Fruit fly (Drosophila melanogaster) whole organism, adult: ENCODE data around the gene Fnta.

Source experiments
- CG11617 ChIP-seq: fragments of 200-800 bp; sonication (Bioruptor generic); optimal IDR thresholded peaks from 2 replicates; lab custom pipeline; 2017; ENCODE audit warnings: mild to moderate bottlenecking, missing biosample characterization, missing genetic modification reagents, missing genetic modification characterization
- CG12768 ChIP-seq: fragments of 200-800 bp; sonication (Bioruptor generic); optimal IDR thresholded peaks from 2 replicates; lab custom pipeline; 2017; ENCODE audit warnings: missing biosample characterization, missing genetic modification characterization, mild to moderate bottlenecking, moderate library complexity, missing genetic modification reagents
- CG14711 ChIP-seq: fragments of 200-800 bp; sonication (Bioruptor generic); optimal IDR thresholded peaks from 2 replicates; lab custom pipeline; 2018; ENCODE audit warnings: missing biosample characterization, mild to moderate bottlenecking, missing genetic modification characterization, moderate library complexity
- CG1620 ChIP-seq: fragments of 200-800 bp; sonication (Bioruptor generic); optimal IDR thresholded peaks from 2 replicates; lab custom pipeline; 2016; ENCODE audit warnings: missing biosample characterization, missing genetic modification characterization
- CG33017 ChIP-seq: fragments of 200-800 bp; sonication (Bioruptor generic); optimal IDR thresholded peaks from 2 replicates; lab custom pipeline; 2018; ENCODE audit warnings: missing biosample characterization, mild to moderate bottlenecking, missing genetic modification characterization, moderate library complexity
- CG5204 ChIP-seq: fragments of 200-800 bp; sonication (Bioruptor generic); optimal IDR thresholded peaks from 2 replicates; lab custom pipeline; 2016; ENCODE audit warnings: missing biosample characterization, missing genetic modification characterization
- CG7045 ChIP-seq: fragments of 200-800 bp; sonication (Bioruptor generic); optimal IDR thresholded peaks from 2 replicates; lab custom pipeline; 2017; ENCODE audit warnings: missing biosample characterization, mild to moderate bottlenecking, missing genetic modification characterization
- CG7101 ChIP-seq: fragments of 200-800 bp; sonication (Bioruptor generic); optimal IDR thresholded peaks from 2 replicates; lab custom pipeline; 2018; ENCODE audit warnings: missing biosample characterization, mild to moderate bottlenecking, missing genetic modification characterization, moderate library complexity
- Clk ChIP-seq: fragments of 200-800 bp; sonication (Bioruptor generic); optimal IDR thresholded peaks from 2 replicates; lab custom pipeline; 2017; ENCODE audit warnings: missing biosample characterization, missing genetic modification characterization
- Crg-1 ChIP-seq: fragments of 200-800 bp; sonication (Bioruptor generic); optimal IDR thresholded peaks from 2 replicates; lab custom pipeline; 2016; ENCODE audit warnings: missing biosample characterization, missing genetic modification characterization
- Hr96 ChIP-seq: fragments of 200-800 bp; sonication (Bioruptor generic); optimal IDR thresholded peaks from 2 replicates; lab custom pipeline; 2016; ENCODE audit warnings: missing biosample characterization, missing genetic modification characterization
- Mnt ChIP-seq: fragments of 200-800 bp; sonication (Bioruptor generic); optimal IDR thresholded peaks from 2 replicates; lab custom pipeline; 2016; ENCODE audit warnings: missing biosample characterization, mild to moderate bottlenecking, missing genetic modification characterization
- bab1 ChIP-seq: fragments of 200-800 bp; sonication (Bioruptor generic); optimal IDR thresholded peaks from 3 replicates; lab custom pipeline; 2019; ENCODE audit warnings: missing biosample characterization, mild to moderate bottlenecking, missing genetic modification characterization, moderate library complexity
- cic ChIP-seq: fragments of 200-800 bp; sonication (Bioruptor generic); optimal IDR thresholded peaks from 2 replicates; lab custom pipeline; 2017; ENCODE audit warnings: missing biosample characterization, mild to moderate bottlenecking, missing genetic modification characterization, moderate library complexity
- cnc ChIP-seq, 2 experiments: fragments of >200 bp; optimal IDR thresholded peaks; 2 replicates each; lab custom pipeline; 2017
- kay ChIP-seq: fragments of 200-800 bp; sonication (Bioruptor generic); peaks from one replicate; lab custom pipeline; 2016; ENCODE audit warnings: missing biosample characterization, missing genetic modification characterization, borderline replicate concordance
- ovo ChIP-seq: fragments of 200-800 bp; sonication (Bioruptor generic); optimal IDR thresholded peaks from 2 replicates; lab custom pipeline; 2016; ENCODE audit warnings: missing biosample characterization, missing genetic modification characterization
- pad ChIP-seq: fragments of 200-800 bp; sonication (Bioruptor generic); optimal IDR thresholded peaks from 3 replicates; lab custom pipeline; 2017; ENCODE audit warnings: missing biosample characterization, missing genetic modification characterization, mild to moderate bottlenecking, moderate library complexity, missing genetic modification reagents
- tj ChIP-seq: fragments of 200-800 bp; sonication (Bioruptor generic); optimal IDR thresholded peaks from 3 replicates; lab custom pipeline; 2017; ENCODE audit warnings: missing biosample characterization, mild to moderate bottlenecking, missing genetic modification characterization, moderate library complexity
- toe ChIP-seq: fragments of 200-800 bp; sonication (Bioruptor generic); optimal IDR thresholded peaks from 2 replicates; lab custom pipeline; 2016; ENCODE audit warnings: missing biosample characterization, missing genetic modification characterization

The Fnta gene

dm6 chr2L:4830490-4830889 is at the start of gene Fnta:
Gene Fnta (minus strand): TSS chr2L:4830693.
- TF ChIP-seq kay (GFP tag; lab: Kevin White, UChicago) = peak; percentile 84
- TF ChIP-seq ovo (GFP tag; lab: Kevin White, UChicago) = no peak
- peak; percentile 19 for TF ChIP-seq bab1 (GFP tag; lab: Kevin White, UChicago)

dm6 chr2L:4868383-4868782 is 37.9 kb upstream of the Fnta start:
- no peak for TF ChIP-seq CG12768 (GFP tag; lab: Kevin White, UChicago)

dm6 chr2L:4865400-4865799 is 34.9 kb upstream of the Fnta start:
- TF ChIP-seq tj (GFP tag; lab: Kevin White, UChicago) (no peak), toe (GFP tag; lab: Kevin White, UChicago) (no peak), bab1 (GFP tag; lab: Kevin White, UChicago) (no peak), CG12768 (GFP tag; lab: Kevin White, UChicago) (no peak), Hr96 (GFP tag; lab: Kevin White, UChicago) (no peak), CG14711 (tag; lab: Kevin White, UChicago) (no peak), cic (no peak), CG33017 (tag; lab: Kevin White, UChicago) (no peak), CG5204 (no peak), CG7045 (GFP tag; lab: Kevin White, UChicago) (no peak), Clk (GFP tag; lab: Kevin White, UChicago) (no peak), cnc (optimal IDR thresholded peaks at IDR 0.05; lab: Kevin White, UChicago) (no peak), Mnt (no peak), pad (GFP tag; lab: Kevin White, UChicago) (no peak), Crg-1 (GFP tag; lab: Kevin White, UChicago) (no peak)

dm6 chr2L:4861503-4861902 is 31.0 kb upstream of the Fnta start:
- no peak for TF ChIP-seq pad (GFP tag; lab: Kevin White, UChicago)
- TF ChIP-seq Hr96 (GFP tag; lab: Kevin White, UChicago) = no peak
- TF ChIP-seq CG7045 (GFP tag; lab: Kevin White, UChicago) = no peak
- no peak for TF ChIP-seq CG1620 (GFP tag; lab: Kevin White, UChicago)
- no peak for TF ChIP-seq kay (GFP tag; lab: Kevin White, UChicago)
- TF ChIP-seq CG33017 (tag; lab: Kevin White, UChicago) = no peak
- no peak for TF ChIP-seq CG7101

dm6 chr2L:4856118-4856517 is 25.6 kb upstream of the Fnta start:
- TF ChIP-seq Hr96 (GFP tag; lab: Kevin White, UChicago) (no peak), Crg-1 (GFP tag; lab: Kevin White, UChicago) (no peak), CG5204 (no peak), Mnt (no peak), CG7045 (GFP tag; lab: Kevin White, UChicago) (no peak), cnc (optimal IDR thresholded peaks at IDR 0.05; lab: Kevin White, UChicago) (no peak), kay (GFP tag; lab: Kevin White, UChicago) (no peak), pad (GFP tag; lab: Kevin White, UChicago) (no peak), CG14711 (tag; lab: Kevin White, UChicago) (no peak), CG33017 (tag; lab: Kevin White, UChicago) (no peak), CG7101 (no peak)

- TF ChIP-seq Crg-1 (GFP tag; lab: Kevin White, UChicago) = no peak
- no peak for TF ChIP-seq Hr96 (GFP tag; lab: Kevin White, UChicago)
- no peak for TF ChIP-seq ovo (GFP tag; lab: Kevin White, UChicago)
- TF ChIP-seq tj (GFP tag; lab: Kevin White, UChicago) = no peak
Observed at dm6 chr2L:4854822-4855221, 24.3 kb upstream of the Fnta start.

dm6 chr2L:4852605-4853102 is 22.2 kb upstream of the Fnta start, which contains the start of gene smog:
Gene smog (plus strand): TSS chr2L:4852864.
- no peak for TF ChIP-seq bab1 (GFP tag; lab: Kevin White, UChicago)
- no peak for TF ChIP-seq CG12768 (GFP tag; lab: Kevin White, UChicago)
- TF ChIP-seq CG5204 = no peak
- TF ChIP-seq CG14711 (tag; lab: Kevin White, UChicago) = no peak
- no peak for TF ChIP-seq Hr96 (GFP tag; lab: Kevin White, UChicago)
- no peak for TF ChIP-seq CG7045 (GFP tag; lab: Kevin White, UChicago)

- peak; percentile 92 for TF ChIP-seq CG11617 (GFP tag; lab: Kevin White, UChicago)
- peak; percentile 89 for TF ChIP-seq toe (GFP tag; lab: Kevin White, UChicago)
- peak; percentile 94 for TF ChIP-seq bab1 (GFP tag; lab: Kevin White, UChicago)
- peak; percentile 96 for TF ChIP-seq CG12768 (GFP tag; lab: Kevin White, UChicago)
- no peak for TF ChIP-seq cnc (optimal IDR thresholded peaks at IDR 0.05; lab: Kevin White, UChicago)
- TF ChIP-seq ovo (GFP tag; lab: Kevin White, UChicago) = peak; percentile 72
- no peak for TF ChIP-seq kay (GFP tag; lab: Kevin White, UChicago)
- peak; percentile 93 for TF ChIP-seq Crg-1 (GFP tag; lab: Kevin White, UChicago)
- TF ChIP-seq Hr96 (GFP tag; lab: Kevin White, UChicago) = peak; percentile 72
- peak; percentile 38 for TF ChIP-seq cic
- TF ChIP-seq CG5204 = peak; percentile 80
- peak; percentile 68 for TF ChIP-seq tj (GFP tag; lab: Kevin White, UChicago)
- peak; percentile 81 for TF ChIP-seq Mnt
- peak; percentile 87 for TF ChIP-seq CG1620 (GFP tag; lab: Kevin White, UChicago)
- TF ChIP-seq CG14711 (tag; lab: Kevin White, UChicago) = peak; percentile 97
- peak; percentile 98 for TF ChIP-seq CG7101
- peak; percentile 97 for TF ChIP-seq CG33017 (tag; lab: Kevin White, UChicago)
- TF ChIP-seq pad (GFP tag; lab: Kevin White, UChicago) = peak; percentile 87
- peak; percentile 86 for TF ChIP-seq Clk (GFP tag; lab: Kevin White, UChicago)
- peak; percentile 93 for TF ChIP-seq CG7045 (GFP tag; lab: Kevin White, UChicago)
Observed at dm6 chr2L:4850356-4850755, 19.9 kb upstream of the Fnta start, which contains the start of the genes mRpS2 and Mon1. Gene mRpS2 (minus strand): TSS chr2L:4850419. Gene Mon1 (plus strand): TSS chr2L:4850641.
